Worm (Caenorhabditis elegans): Measurements from ENCODE around the gene mai-1.

ce11 chrX:3114306-3115133 lies 1.9 kb downstream of the mai-1 start, which contains the start of gene gpd-2:
- TF ChIP-seq ZK546.5 (tag; optimal IDR thresholded peaks at IDR 0.05): no peak
- TF ChIP-seq lin-11 (tag; optimal IDR thresholded peaks at IDR 0.05): no peak
- no peak for TF ChIP-seq elt-3 (tag; optimal IDR thresholded peaks at IDR 0.05)
